ENCODE assay signal across 2 fruit fly cellular contexts in genomic region chr2L:11474960-11475359, dm6.
TF ChIP-seq lines count a peak whose summit lies in the region.

No protein-coding gene starts in this region.

- no peak for TF ChIP-seq CTCF in whole organism, embryonic (GFP tag; optimal IDR thresholded peaks at IDR 0.05; lab: Kevin White, UChicago)

TF ChIP-seq in whole organism, embryonic, 481 proteins besides CTCF, POLR2A, EP300 and RAD21:
- no peak for TF ChIP-seq gro (GFP tag; optimal IDR thresholded peaks at IDR 0.05; lab: Kevin White, UChicago)
- no peak for TF ChIP-seq chinmo (GFP tag; IDR thresholded peaks at IDR 0.05; lab: Robert Waterston, UW; ENCODE audit: partially characterized antibody)
- TF ChIP-seq CG1603 (tag; optimal IDR thresholded peaks at IDR 0.05; lab: Kevin White, UChicago) = no peak
- TF ChIP-seq CG2199 (GFP tag; IDR thresholded peaks at IDR 0.05; lab: Robert Waterston, UW) = 0 out of 3 replicates have a peak, but pooled peaks have one; percentile 26
- TF ChIP-seq Neu2 (GFP tag; optimal IDR thresholded peaks at IDR 0.05; lab: Kevin White, UChicago; ENCODE audit: borderline replicate concordance) = no peak
- no peak for TF ChIP-seq CG18619 (GFP tag; optimal IDR thresholded peaks at IDR 0.05; lab: Kevin White, UChicago)
- TF ChIP-seq CG1529 (GFP tag; optimal IDR thresholded peaks at IDR 0.05; lab: Kevin White, UChicago) = no peak
- TF ChIP-seq inv (GFP tag; IDR thresholded peaks at IDR 0.05; lab: Robert Waterston, UW; ENCODE audit: partially characterized antibody) = no peak
- TF ChIP-seq CG17612 (GFP tag; IDR thresholded peaks at IDR 0.05; lab: Robert Waterston, UW) = 0 out of 2 replicates have a peak, but pooled peaks have one; percentile 20
- no peak for TF ChIP-seq CG16779 (GFP tag; IDR thresholded peaks at IDR 0.05; lab: Robert Waterston, UW)
- TF ChIP-seq prd (optimal IDR thresholded peaks at IDR 0.05; lab: Kevin White, UChicago) = no peak
- TF ChIP-seq prd (GFP tag; IDR thresholded peaks at IDR 0.05; lab: Robert Waterston, UW) = no peak
- no peak for TF ChIP-seq ken (GFP tag; IDR thresholded peaks at IDR 0.05; lab: Robert Waterston, UW)
- no peak for TF ChIP-seq hth (optimal IDR thresholded peaks at IDR 0.05; lab: Kevin White, UChicago)
- TF ChIP-seq CG18011 (GFP tag; optimal IDR thresholded peaks at IDR 0.05; lab: Kevin White, UChicago) = no peak
- no peak for TF ChIP-seq pum (GFP tag; optimal IDR thresholded peaks at IDR 0.05; lab: Kevin White, UChicago)
- TF ChIP-seq CG10321 (GFP tag; IDR thresholded peaks at IDR 0.05; lab: Robert Waterston, UW) = no peak
- peak in 1 of 3 experiments; percentile 13 for TF ChIP-seq lola (GFP tag; optimal IDR thresholded peaks at IDR 0.05; lab: Kevin White, UChicago)
- TF ChIP-seq Stat92E (GFP tag; optimal IDR thresholded peaks at IDR 0.05; lab: Kevin White, UChicago) = peak in 1 of 3 experiments; percentile 36
- TF ChIP-seq fd96Cb (tag; optimal IDR thresholded peaks at IDR 0.05; lab: Kevin White, UChicago) = no peak
- no peak for TF ChIP-seq Dfd (GFP tag; optimal IDR thresholded peaks at IDR 0.05; lab: Kevin White, UChicago)
- TF ChIP-seq CG7745 (tag; optimal IDR thresholded peaks at IDR 0.05; lab: Kevin White, UChicago) = no peak
- no peak for TF ChIP-seq Atf6 (GFP tag; IDR thresholded peaks at IDR 0.05; lab: Robert Waterston, UW)
- TF ChIP-seq CG6854 (GFP tag; optimal IDR thresholded peaks at IDR 0.05; lab: Kevin White, UChicago) = no peak

TF ChIP-seq in whole organism, wandering third instar larva, 38 proteins besides CTCF, POLR2A, EP300 and RAD21:
- no peak for TF ChIP-seq pan (optimal IDR thresholded peaks at IDR 0.05; lab: Kevin White, UChicago)
- no peak for TF ChIP-seq Mio (GFP tag; optimal IDR thresholded peaks at IDR 0.05; lab: Kevin White, UChicago)
- no peak for TF ChIP-seq jim (GFP tag; optimal IDR thresholded peaks at IDR 0.05; lab: Kevin White, UChicago)
- no peak for TF ChIP-seq Dfd (GFP tag; optimal IDR thresholded peaks at IDR 0.05; lab: Kevin White, UChicago)
- no peak for TF ChIP-seq psq (GFP tag; optimal IDR thresholded peaks at IDR 0.05; lab: Kevin White, UChicago)
- no peak for TF ChIP-seq Abd-B (GFP tag; optimal IDR thresholded peaks at IDR 0.05; lab: Kevin White, UChicago)
- no peak for TF ChIP-seq Rel (GFP tag; optimal IDR thresholded peaks at IDR 0.05; lab: Kevin White, UChicago)
- TF ChIP-seq Rel (tag; optimal IDR thresholded peaks at IDR 0.05; lab: Kevin White, UChicago) = no peak
- no peak for TF ChIP-seq br (GFP tag; optimal IDR thresholded peaks at IDR 0.05; lab: Kevin White, UChicago)
- TF ChIP-seq sv (GFP tag; optimal IDR thresholded peaks at IDR 0.05; lab: Kevin White, UChicago) = no peak
- no peak for TF ChIP-seq ey (GFP tag; optimal IDR thresholded peaks at IDR 0.05; lab: Kevin White, UChicago)
- TF ChIP-seq N (GFP tag; optimal IDR thresholded peaks at IDR 0.05; lab: Kevin White, UChicago) = peak; percentile 52
- TF ChIP-seq usp (GFP tag; optimal IDR thresholded peaks at IDR 0.05; lab: Kevin White, UChicago) = no peak
- TF ChIP-seq Vsx2 (GFP tag; optimal IDR thresholded peaks at IDR 0.05; lab: Kevin White, UChicago; ENCODE audit: partially characterized antibody) = no peak
- TF ChIP-seq Myc (optimal IDR thresholded peaks at IDR 0.05; lab: Kevin White, UChicago) = peak; percentile 83
- TF ChIP-seq Hr83 (GFP tag; optimal IDR thresholded peaks at IDR 0.05; lab: Kevin White, UChicago; ENCODE audit: poor library complexity, severe bottlenecking) = no peak
